Worm (Caenorhabditis elegans) whole organism, L4 larva: Measurements from ENCODE around the gene T26G10.5.
"Not testable (repeated sequence)": the region's sequence is repeated elsewhere in the genome, so short reads cannot be mapped to it uniquely, and the experiment has no call there.

ENCODE experiments used
- D1046.2 ChIP-seq: fragments of 200-800 bp; sonication (Bioruptor generic); IDR thresholded peaks from 2 replicates; pipeline ENCODE4 v1.3.6; 2022; ENCODE audit warnings: missing genetic modification characterization, missing compliant biosample characterization
- F44E2.7 ChIP-seq: fragments of 200-800 bp; sonication (Bioruptor generic); IDR thresholded peaks from 2 replicates; pipeline ENCODE4 v2.1.2; 2022; ENCODE audit warnings: missing genetic modification characterization, missing compliant biosample characterization
- F49E8.2 ChIP-seq: sonication (generic microtip); optimal IDR thresholded peaks from 2 replicates; lab custom pipeline; 2016; ENCODE audit warnings: missing compliant biosample characterization, mild to moderate bottlenecking, missing genetic modification characterization, borderline replicate concordance
- R02D3.7 ChIP-seq: fragments of 150-350 bp; sonication (generic microtip); optimal IDR thresholded peaks from 3 replicates; lab custom pipeline; 2014; ENCODE audit warnings: missing biosample characterization, missing genetic modification characterization
- T20F7.1 ChIP-seq: fragments of 200-800 bp; sonication (Bioruptor generic); optimal IDR thresholded peaks from 2 replicates; lab custom pipeline; 2018; ENCODE audit warnings: mild to moderate bottlenecking, missing genetic modification characterization, missing compliant biosample characterization
- Y48G9A.11 ChIP-seq: fragments of 200-800 bp; sonication (Bioruptor generic); IDR thresholded peaks from 2 replicates; pipeline ENCODE4 v1.3.6; 2022; ENCODE audit warnings: missing genetic modification reagents, missing genetic modification characterization, missing compliant biosample characterization
- Y5F2A.4 ChIP-seq: fragments of 200-800 bp; sonication (Bioruptor generic); optimal IDR thresholded peaks from 2 replicates; lab custom pipeline; 2018; ENCODE audit warnings: mild to moderate bottlenecking, missing genetic modification characterization, missing compliant biosample characterization
- ZK337.2 ChIP-seq: fragments of 200-800 bp; sonication (Bioruptor generic); IDR thresholded peaks from 2 replicates; pipeline ENCODE4 v1.3.6; 2022; ENCODE audit warnings: missing genetic modification reagents, missing genetic modification characterization, missing compliant biosample characterization
- aha-1 ChIP-seq: fragments of 150-350 bp; peaks from one replicate; lab custom pipeline; 2014; ENCODE audit warnings: missing biosample characterization, missing genetic modification characterization
- aly-2 ChIP-seq: sonication (generic microtip); optimal IDR thresholded peaks from 2 replicates; lab custom pipeline; 2018; ENCODE audit warnings: missing biosample characterization, missing genetic modification characterization
- arid-1 ChIP-seq: fragments of 200-800 bp; sonication (Bioruptor generic); conservative IDR thresholded peaks from 2 replicates; pipeline ENCODE4 v1.3.6; 2022; ENCODE audit warnings: missing genetic modification reagents, missing genetic modification characterization, missing compliant biosample characterization
- ceh-20 ChIP-seq: fragments of 200-800 bp; sonication (Bioruptor generic); IDR thresholded peaks from 2 replicates; pipeline ENCODE4 v1.3.6; 2022; ENCODE audit warnings: missing genetic modification reagents, missing genetic modification characterization, missing compliant biosample characterization
- ceh-44 ChIP-seq: fragments of 200-800 bp; sonication (Bioruptor generic); IDR thresholded peaks from 2 replicates; pipeline ENCODE4 v1.3.6; 2022; ENCODE audit warnings: missing genetic modification reagents, missing genetic modification characterization, missing compliant biosample characterization
- ceh-82 ChIP-seq: sonication (generic microtip); optimal IDR thresholded peaks from 2 replicates; lab custom pipeline; 2017; ENCODE audit warnings: missing biosample characterization, missing genetic modification characterization
- daf-8 ChIP-seq: fragments of 200-800 bp; sonication (Bioruptor generic); IDR thresholded peaks from 2 replicates; pipeline ENCODE4 v1.3.6; 2022; ENCODE audit warnings: missing genetic modification characterization, missing compliant biosample characterization
- dmd-9 ChIP-seq: fragments of 200-800 bp; sonication (Bioruptor generic); IDR thresholded peaks from 2 replicates; pipeline ENCODE4 v1.3.6; 2022; ENCODE audit warnings: missing genetic modification reagents, missing genetic modification characterization, missing compliant biosample characterization
- fos-1 ChIP-seq: fragments of 150-350 bp; optimal IDR thresholded peaks from 2 replicates; lab custom pipeline; 2014; ENCODE audit warnings: missing biosample characterization, missing genetic modification characterization
- lin-1 ChIP-seq: fragments of 200-800 bp; sonication (Bioruptor generic); IDR thresholded peaks from 2 replicates; pipeline ENCODE4 v1.3.6; 2022; ENCODE audit warnings: missing genetic modification reagents, missing genetic modification characterization, missing compliant biosample characterization
- lin-38 ChIP-seq: fragments of 200-800 bp; sonication (Bioruptor generic); IDR thresholded peaks from 2 replicates; pipeline ENCODE4 v1.3.6; 2022; ENCODE audit warnings: missing genetic modification reagents, missing genetic modification characterization, missing compliant biosample characterization
- lin-39 ChIP-seq: fragments of 150-350 bp; optimal IDR thresholded peaks from 2 replicates; lab custom pipeline; 2014; ENCODE audit warnings: missing biosample characterization, missing genetic modification reagents, missing genetic modification characterization
- madf-5 ChIP-seq, 2 experiments: fragments of 200-800 bp; sonication (Bioruptor generic); IDR thresholded peaks; 2 replicates each; pipeline ENCODE4 v1.3.6; 2022; ENCODE audit warnings: missing compliant biosample characterization in 2 of 2, missing genetic modification characterization in 2 of 2
- mdt-29 ChIP-seq: fragments of 200-800 bp; sonication (Bioruptor generic); IDR thresholded peaks from 2 replicates; pipeline ENCODE4 v1.3.6; 2022; ENCODE audit warnings: missing genetic modification reagents, missing genetic modification characterization, missing compliant biosample characterization
- mxl-2 ChIP-seq: fragments of 200-800 bp; sonication (Bioruptor generic); conservative IDR thresholded peaks from 2 replicates; pipeline ENCODE4 v1.3.6; 2022; ENCODE audit warnings: missing genetic modification reagents, missing genetic modification characterization, missing compliant biosample characterization
- nhr-237 ChIP-seq: sonication (generic microtip); optimal IDR thresholded peaks from 2 replicates; lab custom pipeline; 2017; ENCODE audit warnings: missing biosample characterization, missing genetic modification characterization
- nhr-42 ChIP-seq: fragments of 200-800 bp; sonication (Bioruptor generic); IDR thresholded peaks from 2 replicates; pipeline ENCODE4 v1.3.6; 2022; ENCODE audit warnings: missing genetic modification characterization, missing compliant biosample characterization
- nhr-48 ChIP-seq: sonication (generic microtip); optimal IDR thresholded peaks from 2 replicates; lab custom pipeline; 2016; ENCODE audit warnings: mild to moderate bottlenecking, missing genetic modification characterization, missing compliant biosample characterization
- nhr-77 ChIP-seq: fragments of 150-350 bp; optimal IDR thresholded peaks from 2 replicates; lab custom pipeline; 2014; ENCODE audit warnings: missing biosample characterization, missing genetic modification characterization
- pha-4 ChIP-seq, 2 experiments: fragments of 150-350 bp in 1 of 2; fragments of 200-800 bp in 1 of 2; sonication (Bioruptor generic) in 1 of 2; IDR thresholded peaks in 1 of 2; optimal IDR thresholded peaks in 1 of 2; 2 replicates each; pipeline versions ENCODE4 v1.3.6 to Lab custom; 2014 to 2022; ENCODE audit warnings: missing genetic modification characterization in 2 of 2, missing genetic modification reagents in 2 of 2, missing biosample characterization in 1 of 2, missing compliant biosample characterization in 1 of 2
- php-3 ChIP-seq: fragments of 200-800 bp; sonication (Bioruptor generic); IDR thresholded peaks from 2 replicates; pipeline ENCODE4 v1.3.6; 2022; ENCODE audit warnings: missing genetic modification reagents, missing genetic modification characterization, missing compliant biosample characterization
- sdz-12 ChIP-seq: fragments of 200-800 bp; sonication (Bioruptor generic); optimal IDR thresholded peaks from 2 replicates; lab custom pipeline; 2018; ENCODE audit warnings: mild to moderate bottlenecking, missing genetic modification characterization, missing compliant biosample characterization
- set-16 ChIP-seq: fragments of 200-800 bp; sonication (Bioruptor generic); IDR thresholded peaks from 2 replicates; pipeline ENCODE4 v1.3.6; 2022; ENCODE audit warnings: missing genetic modification reagents, missing genetic modification characterization, missing compliant biosample characterization
- snpc-1.2 ChIP-seq: fragments of 200-800 bp; sonication (Bioruptor generic); IDR thresholded peaks from 2 replicates; pipeline ENCODE4 v1.3.6; 2022; ENCODE audit warnings: missing genetic modification reagents, missing genetic modification characterization, missing compliant biosample characterization
- snpc-4 ChIP-seq: fragments of 150-350 bp; optimal IDR thresholded peaks from 2 replicates; lab custom pipeline; 2014; ENCODE audit warnings: missing biosample characterization, missing genetic modification characterization
- tra-1 ChIP-seq: fragments of 200-800 bp; sonication (Bioruptor generic); IDR thresholded peaks from 2 replicates; pipeline ENCODE4 v1.3.6; 2022; ENCODE audit warnings: missing genetic modification reagents, missing genetic modification characterization, missing compliant biosample characterization
- unc-130 ChIP-seq: sonication (generic microtip); optimal IDR thresholded peaks from 2 replicates; lab custom pipeline; 2016; ENCODE audit warnings: missing genetic modification reagents, missing genetic modification characterization, missing compliant biosample characterization
- vab-7 ChIP-seq: fragments of 200-800 bp; sonication (Bioruptor generic); IDR thresholded peaks from 2 replicates; pipeline ENCODE4 v1.3.6; 2022; ENCODE audit warnings: missing genetic modification reagents, missing genetic modification characterization, missing compliant biosample characterization
- zfp-3 ChIP-seq: fragments of 200-800 bp; sonication (Bioruptor generic); conservative IDR thresholded peaks from 2 replicates; pipeline ENCODE4 v1.3.6; 2022; ENCODE audit warnings: missing genetic modification reagents, missing genetic modification characterization, missing compliant biosample characterization
- zip-11 ChIP-seq: fragments of 200-800 bp; sonication (Bioruptor generic); IDR thresholded peaks from 2 replicates; pipeline ENCODE4 v1.3.6; 2022; ENCODE audit warnings: missing genetic modification characterization, missing compliant biosample characterization
- ztf-11 ChIP-seq: fragments of 150-350 bp; optimal IDR thresholded peaks from 2 replicates; lab custom pipeline; 2014; ENCODE audit warnings: missing biosample characterization, missing genetic modification characterization
- ztf-7 ChIP-seq: fragments of 150-350 bp; optimal IDR thresholded peaks from 2 replicates; lab custom pipeline; 2014; ENCODE audit warnings: missing biosample characterization, missing genetic modification characterization

Gene T26G10.5

ce11 chrIII:9434999-9435398, 8.8 kb upstream of the T26G10.5 start:
- TF ChIP-seq fos-1 (tag; lab: Kevin White, UChicago), result no peak
- TF ChIP-seq aly-2, result no peak
- TF ChIP-seq T20F7.1 (GFP tag; lab: Kevin White, UChicago), result no peak
- TF ChIP-seq lin-1, result no peak
- TF ChIP-seq ceh-82 (tag; lab: Kevin White, UChicago), result no peak
- peak; percentile 15; the same call in 1 of the 2 replicates for TF ChIP-seq arid-1 (GFP tag; lab: Robert Waterston, UW)
- TF ChIP-seq sdz-12 (GFP tag; lab: Kevin White, UChicago), result no peak
- TF ChIP-seq php-3 (GFP tag; lab: Robert Waterston, UW), result no peak
- TF ChIP-seq lin-38 (GFP tag; lab: Robert Waterston, UW), result peak; percentile 38
- no peak for TF ChIP-seq Y5F2A.4 (GFP tag; lab: Kevin White, UChicago)

ce11 chrIII:9433576-9434107, 7.4 kb upstream of the T26G10.5 start, which contains the start of gene cpar-1:
Gene cpar-1 (plus strand): TSS chrIII:9434057.
- TF ChIP-seq F49E8.2 (tag; lab: Kevin White, UChicago) (peak; percentile 55), unc-130 (GFP tag; lab: Kevin White, UChicago) (peak; percentile 9), nhr-48 (tag; lab: Kevin White, UChicago) (no peak), ztf-7 (no peak), F44E2.7 (GFP tag; lab: Robert Waterston, UW) (no peak)
- TF ChIP-seq, all 104 proteins: peak for 2

ce11 chrIII:9420231-9420630, 6.0 kb downstream of the T26G10.5 start, which contains the start of gene T26G10.4:
Gene T26G10.4 (plus strand): TSS chrIII:9420531.
- TF ChIP-seq aly-2; lin-39 (tag; lab: Kevin White, UChicago); R02D3.7: not testable (repeated sequence)
- TF ChIP-seq, all 104 proteins: peak for 0; not testable (repeated sequence) for 104

ce11 chrIII:9413340-9413739, 12.9 kb downstream of the T26G10.5 start, which contains the start of gene T26G10.3:
Gene T26G10.3 (minus strand): TSS chrIII:9413440.
- TF ChIP-seq daf-8 (GFP tag; lab: Robert Waterston, UW), result no peak
- no peak for TF ChIP-seq zfp-3
- no peak for TF ChIP-seq nhr-77
- TF ChIP-seq nhr-237 (tag; lab: Kevin White, UChicago), result no peak
- no peak for TF ChIP-seq mxl-2 (GFP tag; lab: Robert Waterston, UW)
- TF ChIP-seq zip-11 (GFP tag; lab: Robert Waterston, UW), result no peak
- TF ChIP-seq ztf-11 (tag; lab: Kevin White, UChicago), result no peak
- no peak for TF ChIP-seq pha-4 (GFP tag; IDR thresholded peaks at IDR 0.05; lab: Robert Waterston, UW)
- no peak for TF ChIP-seq pha-4 (tag; optimal IDR thresholded peaks at IDR 0.05; lab: Kevin White, UChicago)

ce11 chrIII:9408304-9408703, 17.9 kb downstream of the T26G10.5 start:
- TF ChIP-seq aha-1 (tag; lab: Kevin White, UChicago) (peak; percentile 26), unc-130 (GFP tag; lab: Kevin White, UChicago) (peak; percentile 84), vab-7 (GFP tag; lab: Robert Waterston, UW) (peak; percentile 88), F49E8.2 (tag; lab: Kevin White, UChicago) (peak; percentile 69), ZK337.2 (GFP tag; lab: Robert Waterston, UW) (peak; percentile 43; the same call in 1 of the 2 replicates), Y48G9A.11 (GFP tag; lab: Robert Waterston, UW) (peak; percentile 97), pha-4 (GFP tag; IDR thresholded peaks at IDR 0.05; lab: Robert Waterston, UW) (peak; percentile 41; the same call in 1 of the 2 replicates), ceh-20 (peak; percentile 51; the same call in 1 of the 2 replicates), ceh-44 (GFP tag; lab: Robert Waterston, UW) (peak; percentile 96), lin-38 (GFP tag; lab: Robert Waterston, UW) (peak; percentile 98), mdt-29 (GFP tag; lab: Robert Waterston, UW) (0 out of 2 replicates have a peak, but pooled peaks have one; percentile 28), dmd-9 (GFP tag; lab: Robert Waterston, UW) (0 out of 2 replicates have a peak, but pooled peaks have one; percentile 38), tra-1 (GFP tag; lab: Robert Waterston, UW) (peak; percentile 66; the same call in 1 of the 2 replicates), nhr-42 (GFP tag; lab: Robert Waterston, UW) (peak; percentile 66; the same call in 1 of the 2 replicates), snpc-1.2 (peak; percentile 74), arid-1 (GFP tag; lab: Robert Waterston, UW) (peak; percentile 69; the same call in 1 of the 2 replicates), madf-5 (GFP tag; IDR thresholded peaks at IDR 0.05; lab: Robert Waterston, UW) (0 out of 4 replicates have a peak, but pooled peaks of 1 of the 2 experiments have one; percentile 19), snpc-4 (tag; lab: Kevin White, UChicago) (peak; percentile 68), set-16 (GFP tag; lab: Robert Waterston, UW) (peak; percentile 63), D1046.2 (GFP tag; lab: Robert Waterston, UW) (0 out of 2 replicates have a peak, but pooled peaks have one; percentile 55)
- TF ChIP-seq pha-4 (tag; optimal IDR thresholded peaks at IDR 0.05; lab: Kevin White, UChicago), result not testable (repeated sequence)
